Worm (Caenorhabditis elegans): ENCODE data around the gene fipr-7.

The fipr-7 gene

ce11 chrV:10216724-10217123 lies 12.9 kb upstream of the fipr-7 start, which contains the start of gene ZK856.14:
ZK856.14 (plus strand) TSS chrV:10217024.
- TF ChIP-seq unc-62 (GFP tag; optimal IDR thresholded peaks at IDR 0.05): no peak

ce11 chrV:10220605-10221004 lies 9.0 kb upstream of the fipr-7 start, which contains the start of gene C12D8.13:
C12D8.13 (minus strand) TSS chrV:10220705.
- TF ChIP-seq unc-62 (GFP tag; optimal IDR thresholded peaks at IDR 0.05): no peak

- TF ChIP-seq unc-62 (GFP tag; optimal IDR thresholded peaks at IDR 0.05): no peak
These were observed 8.3 kb upstream of the fipr-7 start, which contains the start of the genes fipr-5 and fipr-9 for ce11 chrV:10221317-10221716. fipr-5 (minus strand) TSS chrV:10221417. fipr-9 (plus strand) TSS chrV:10221662.

- TF ChIP-seq unc-62 (GFP tag; optimal IDR thresholded peaks at IDR 0.05): no peak
These were observed 7.6 kb upstream of the fipr-7 start, which contains the start of gene C12D8.20 for ce11 chrV:10222007-10222406. C12D8.20 (plus strand) TSS chrV:10222307.

ce11 chrV:10224619-10225018 lies 5.0 kb upstream of the fipr-7 start:
- TF ChIP-seq unc-62 (GFP tag; optimal IDR thresholded peaks at IDR 0.05): no peak

ce11 chrV:10225610-10226009 lies 4.0 kb upstream of the fipr-7 start, which contains the start of gene daf-36:
daf-36 (minus strand) TSS chrV:10225710.
- no peak for TF ChIP-seq unc-62 (GFP tag; optimal IDR thresholded peaks at IDR 0.05)

ce11 chrV:10227333-10227732 lies 2.3 kb upstream of the fipr-7 start, which contains the start of gene ttr-19:
ttr-19 (minus strand) TSS chrV:10227433.
- TF ChIP-seq unc-62 (GFP tag; optimal IDR thresholded peaks at IDR 0.05): no peak

- TF ChIP-seq unc-62 (GFP tag; optimal IDR thresholded peaks at IDR 0.05): no peak
These were observed 1.3 kb upstream of the fipr-7 start, which contains the start of gene fipr-4 for ce11 chrV:10228360-10228759. fipr-4 (minus strand) TSS chrV:10228460.

- no peak for TF ChIP-seq unc-62 (GFP tag; optimal IDR thresholded peaks at IDR 0.05)
These were observed 1.3 kb downstream of the fipr-7 start, which contains the start of gene fipr-6 for ce11 chrV:10230932-10231331. fipr-6 (plus strand) TSS chrV:10231232.

ce11 chrV:10233330-10233729 lies 3.7 kb downstream of the fipr-7 start, which contains the start of gene str-182:
str-182 (minus strand) TSS chrV:10233430.
- no peak for TF ChIP-seq unc-62 (GFP tag; optimal IDR thresholded peaks at IDR 0.05)

- no peak for TF ChIP-seq unc-62 (GFP tag; optimal IDR thresholded peaks at IDR 0.05)
These were observed 7.5 kb downstream of the fipr-7 start for ce11 chrV:10237171-10237570.

ce11 chrV:10237959-10238444 lies 8.4 kb downstream of the fipr-7 start:
- TF ChIP-seq unc-62 (GFP tag; optimal IDR thresholded peaks at IDR 0.05): no peak

ce11 chrV:10238665-10239064 lies 9.0 kb downstream of the fipr-7 start, which contains the start of gene fubl-1:
fubl-1 (minus strand) TSS chrV:10238866.
- no peak for TF ChIP-seq unc-62 (GFP tag; optimal IDR thresholded peaks at IDR 0.05)

- TF ChIP-seq unc-62 (GFP tag; optimal IDR thresholded peaks at IDR 0.05): no peak
These were observed 10.2 kb downstream of the fipr-7 start, which contains the start of gene fipr-8 for ce11 chrV:10239861-10240260. fipr-8 (minus strand) TSS chrV:10239961.

ce11 chrV:10241121-10241803 lies 11.6 kb downstream of the fipr-7 start, which contains the start of the genes C12D8.21 and col-148:
C12D8.21 (minus strand) TSS chrV:10241188.
col-148 (plus strand) TSS chrV:10241753.
- TF ChIP-seq unc-62 (GFP tag; optimal IDR thresholded peaks at IDR 0.05): no peak

- TF ChIP-seq unc-62 (GFP tag; optimal IDR thresholded peaks at IDR 0.05): no peak
These were observed 13.5 kb downstream of the fipr-7 start, which contains the start of gene C12D8.9 for ce11 chrV:10243105-10243504. C12D8.9 (minus strand) TSS chrV:10243205.

Measured in whole organism, dauer.